Worm (Caenorhabditis elegans): Measurements from ENCODE around the gene C14B1.3.

- TF ChIP-seq ZK546.5 (tag; optimal IDR thresholded peaks at IDR 0.05) (no peak), lin-13 (GFP tag; optimal IDR thresholded peaks at IDR 0.05) (no peak), lsy-2 (tag; optimal IDR thresholded peaks at IDR 0.05) (no peak), skn-1 (tag; optimal IDR thresholded peaks at IDR 0.05) (no peak)
Observed at ce11 chrIII:3692516-3692915, 10.8 kb upstream of the C14B1.3 start.
